Fruit fly (Drosophila melanogaster): ENCODE data around the gene ND-20.

DNA sequence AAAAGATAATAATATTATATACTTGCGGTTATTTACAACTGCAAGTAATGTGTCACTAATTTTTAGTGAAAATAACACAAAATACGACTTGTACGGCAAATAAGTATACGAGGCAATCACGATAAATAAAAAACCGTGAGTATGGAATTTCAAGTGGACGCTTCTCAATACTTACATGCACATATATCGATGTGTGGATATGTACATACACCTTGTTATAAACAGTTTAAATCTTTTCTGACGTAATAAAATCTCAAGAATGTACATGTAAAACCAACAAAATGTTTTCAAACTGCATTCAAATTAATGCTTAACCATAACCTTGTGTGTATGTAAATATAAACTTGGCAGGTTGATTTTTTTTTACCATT is 5.9 kb upstream of the ND-20 start:
- TF ChIP-seq CG14711 (tag; optimal IDR thresholded peaks at IDR 0.05) = no peak
- TF ChIP-seq pad (GFP tag; optimal IDR thresholded peaks at IDR 0.05) = no peak
- TF ChIP-seq CG33017 (tag; optimal IDR thresholded peaks at IDR 0.05) = no peak
- TF ChIP-seq CG12768 (GFP tag; optimal IDR thresholded peaks at IDR 0.05) = no peak
- no peak for TF ChIP-seq tj (GFP tag; optimal IDR thresholded peaks at IDR 0.05)
- no peak for TF ChIP-seq cic (GFP tag; optimal IDR thresholded peaks at IDR 0.05)
- peak; percentile 93 for TF ChIP-seq kay (GFP tag; ENCODE audit: borderline replicate concordance)
- TF ChIP-seq CG7101 (tag; optimal IDR thresholded peaks at IDR 0.05) = no peak
- no peak for TF ChIP-seq cnc (optimal IDR thresholded peaks at IDR 0.05)
- TF ChIP-seq Hr96 (GFP tag; optimal IDR thresholded peaks at IDR 0.05) = no peak
- TF ChIP-seq Clk (GFP tag; optimal IDR thresholded peaks at IDR 0.05) = no peak
- TF ChIP-seq CG5204 (GFP tag; optimal IDR thresholded peaks at IDR 0.05) = no peak
- no peak for TF ChIP-seq CG11617 (GFP tag; optimal IDR thresholded peaks at IDR 0.05)
- TF ChIP-seq CG7045 (GFP tag; optimal IDR thresholded peaks at IDR 0.05) = no peak
